Fruit fly (Drosophila melanogaster) whole organism, embryonic: Measurements from ENCODE around the gene Rassf.
A peak's percentile ranks its signal among the peaks of the same experiment; 100 is the strongest.

Experiments
- Bteb2 ChIP-seq: fragments of 200-800 bp; sonication (Bioruptor generic); optimal IDR thresholded peaks from 2 replicates; lab custom pipeline; 2016; ENCODE audit warnings: missing biosample characterization, missing genetic modification characterization
- CG10209 ChIP-seq: fragments of 200-800 bp; sonication (Bioruptor generic); optimal IDR thresholded peaks from 3 replicates; lab custom pipeline; 2017; ENCODE audit warnings: missing biosample characterization, mild to moderate bottlenecking, missing genetic modification characterization, missing genetic modification reagents
- CG10366 ChIP-seq: fragments of 200-800 bp; sonication (Bioruptor generic); IDR thresholded peaks from 2 replicates; pipeline ENCODE4 v1.3.6; 2022; ENCODE audit warnings: missing biosample characterization, missing genetic modification characterization
- CG11696 ChIP-seq: fragments of 200-800 bp; sonication (Bioruptor generic); IDR thresholded peaks from 2 replicates; pipeline ENCODE4 v1.3.6; 2022; ENCODE audit warnings: missing biosample characterization, missing genetic modification characterization
- CG12071 ChIP-seq: fragments of 200-800 bp; sonication (Bioruptor generic); optimal IDR thresholded peaks from 3 replicates; lab custom pipeline; 2018; ENCODE audit warnings: missing biosample characterization, mild to moderate bottlenecking, missing genetic modification characterization
- CG12219 ChIP-seq: fragments of 200-800 bp; sonication (Bioruptor generic); optimal IDR thresholded peaks from 3 replicates; lab custom pipeline; 2018; ENCODE audit warnings: missing biosample characterization, mild to moderate bottlenecking, missing genetic modification characterization
- CG12391 ChIP-seq: fragments of 200-800 bp; sonication (Bioruptor generic); optimal IDR thresholded peaks from 3 replicates; lab custom pipeline; 2018; ENCODE audit warnings: missing biosample characterization, mild to moderate bottlenecking, missing genetic modification characterization, moderate library complexity
- CG14965 ChIP-seq: fragments of 200-800 bp; sonication (Bioruptor generic); optimal IDR thresholded peaks from 2 replicates; lab custom pipeline; 2016; ENCODE audit warnings: missing biosample characterization, missing genetic modification characterization, borderline replicate concordance
- CG15269 ChIP-seq: fragments of 200-800 bp; sonication (Bioruptor generic); optimal IDR thresholded peaks from 2 replicates; lab custom pipeline; 2018; ENCODE audit warnings: missing biosample characterization, mild to moderate bottlenecking, missing genetic modification characterization, moderate library complexity
- CG1603 ChIP-seq: fragments of 200-800 bp; sonication (Bioruptor generic); optimal IDR thresholded peaks from 2 replicates; lab custom pipeline; 2019; ENCODE audit warnings: missing biosample characterization, mild to moderate bottlenecking, missing genetic modification characterization, moderate library complexity
- CG17829 ChIP-seq: fragments of 200-800 bp; optimal IDR thresholded peaks from 2 replicates; lab custom pipeline; 2019; ENCODE audit warnings: missing biosample characterization, mild to moderate bottlenecking, missing genetic modification characterization, moderate library complexity
- CG31441 ChIP-seq: fragments of 200-800 bp; sonication (Bioruptor generic); IDR thresholded peaks from 2 replicates; pipeline ENCODE4 v1.3.6; 2022; ENCODE audit warnings: missing biosample characterization, missing genetic modification characterization
- CG33557 ChIP-seq: fragments of 200-800 bp; sonication (Bioruptor generic); optimal IDR thresholded peaks from 2 replicates; lab custom pipeline; 2019; ENCODE audit warnings: missing biosample characterization, mild to moderate bottlenecking, missing genetic modification characterization, moderate library complexity
- CG34422 ChIP-seq: fragments of 200-800 bp; sonication (Bioruptor generic); IDR thresholded peaks from 3 replicates; pipeline ENCODE4 v1.3.6; 2022; ENCODE audit warnings: missing biosample characterization, missing genetic modification characterization
- CG43689 ChIP-seq: fragments of 200-800 bp; sonication (Bioruptor generic); IDR thresholded peaks from 2 replicates; pipeline ENCODE4 v1.3.6; 2022; ENCODE audit warnings: missing biosample characterization, missing genetic modification characterization
- CG6765 ChIP-seq: fragments of 200-800 bp; sonication (Bioruptor generic); optimal IDR thresholded peaks from 3 replicates; lab custom pipeline; 2017; ENCODE audit warnings: missing biosample characterization, mild to moderate bottlenecking, missing genetic modification characterization
- CG6813 ChIP-seq: fragments of 200-800 bp; sonication (Bioruptor generic); optimal IDR thresholded peaks from 2 replicates; lab custom pipeline; 2017; ENCODE audit warnings: missing biosample characterization, missing genetic modification characterization, mild to moderate bottlenecking, moderate library complexity, missing genetic modification reagents
- CG7357 ChIP-seq: fragments of 200-800 bp; sonication (Bioruptor generic); IDR thresholded peaks from 3 replicates; pipeline ENCODE4 v1.3.6; 2022; ENCODE audit warnings: missing biosample characterization, missing genetic modification characterization
- CG7963 ChIP-seq: fragments of 200-800 bp; sonication (Bioruptor generic); IDR thresholded peaks from 3 replicates; pipeline ENCODE4 v1.3.6; 2022; ENCODE audit warnings: missing biosample characterization, missing genetic modification characterization; ENCODE audit not compliant: partially characterized antibody
- CG8089 ChIP-seq: fragments of 200-800 bp; sonication (Bioruptor generic); optimal IDR thresholded peaks from 3 replicates; lab custom pipeline; 2016; ENCODE audit warnings: missing biosample characterization, missing genetic modification characterization
- CG8281 ChIP-seq: fragments of 200-800 bp; sonication (Bioruptor generic); optimal IDR thresholded peaks from 2 replicates; lab custom pipeline; 2018; ENCODE audit warnings: missing biosample characterization, mild to moderate bottlenecking, missing genetic modification characterization, moderate library complexity
- CG8388 ChIP-seq: fragments of 200-800 bp; sonication (Bioruptor generic); optimal IDR thresholded peaks from 2 replicates; lab custom pipeline; 2019; ENCODE audit warnings: missing biosample characterization, mild to moderate bottlenecking, missing genetic modification characterization, moderate library complexity
- CG8944 ChIP-seq: fragments of 200-800 bp; sonication (Bioruptor generic); optimal IDR thresholded peaks from 3 replicates; lab custom pipeline; 2016; ENCODE audit warnings: missing biosample characterization, missing genetic modification characterization
- CTCF ChIP-seq: fragments of 200-800 bp; sonication (Bioruptor generic); optimal IDR thresholded peaks from 2 replicates; lab custom pipeline; 2017; ENCODE audit warnings: missing biosample characterization, mild to moderate bottlenecking, missing genetic modification characterization, moderate library complexity
- Deaf1 ChIP-seq: fragments of 200-800 bp; optimal IDR thresholded peaks from 3 replicates; lab custom pipeline; 2019; ENCODE audit warnings: missing biosample characterization, mild to moderate bottlenecking, missing genetic modification characterization, moderate library complexity
- H15 ChIP-seq: fragments of 200-800 bp; sonication (Bioruptor generic); IDR thresholded peaks from 3 replicates; pipeline ENCODE4 v1.3.6; 2022; ENCODE audit warnings: missing biosample characterization, missing genetic modification characterization
- HmgD ChIP-seq: fragments of 200-800 bp; sonication (Bioruptor generic); optimal IDR thresholded peaks from 3 replicates; lab custom pipeline; 2016; ENCODE audit warnings: missing biosample characterization, missing genetic modification characterization
- NFAT ChIP-seq: fragments of 200-800 bp; sonication (Bioruptor generic); IDR thresholded peaks from 2 replicates; pipeline ENCODE4 v1.3.6; 2022; ENCODE audit warnings: missing biosample characterization, missing genetic modification characterization
- Ptx1 ChIP-seq: fragments of 200-800 bp; sonication (Bioruptor generic); IDR thresholded peaks from 2 replicates; pipeline ENCODE4 v1.3.6; 2022; ENCODE audit warnings: missing biosample characterization, missing genetic modification characterization
- Six4 ChIP-seq: fragments of 200-800 bp; sonication (Bioruptor generic); optimal IDR thresholded peaks from 2 replicates; lab custom pipeline; 2016; ENCODE audit warnings: missing biosample characterization, missing genetic modification characterization
- bcd ChIP-seq: fragments of 200-800 bp; sonication (Bioruptor generic); optimal IDR thresholded peaks from 2 replicates; lab custom pipeline; 2017; ENCODE audit warnings: missing biosample characterization, mild to moderate bottlenecking, missing genetic modification characterization
- crol ChIP-seq: fragments of 200-800 bp; sonication (Bioruptor generic); IDR thresholded peaks from 2 replicates; pipeline ENCODE4 v1.3.6; 2022; ENCODE audit warnings: missing biosample characterization, missing genetic modification characterization
- dati ChIP-seq: fragments of 200-800 bp; sonication (Bioruptor generic); IDR thresholded peaks from 2 replicates; pipeline ENCODE4 v1.3.6; 2022; ENCODE audit warnings: missing biosample characterization, missing genetic modification characterization
- esg ChIP-seq: fragments of 200-800 bp; sonication (Bioruptor generic); conservative IDR thresholded peaks from 2 replicates; pipeline ENCODE4 v1.3.6; 2022; ENCODE audit warnings: missing biosample characterization, missing genetic modification characterization
- exex ChIP-seq: fragments of 200-800 bp; sonication (Bioruptor generic); optimal IDR thresholded peaks from 4 replicates; lab custom pipeline; 2018; ENCODE audit warnings: missing biosample characterization, mild to moderate bottlenecking, missing genetic modification characterization, moderate library complexity
- fd64A ChIP-seq: fragments of 200-800 bp; sonication (Bioruptor generic); optimal IDR thresholded peaks from 3 replicates; lab custom pipeline; 2018; ENCODE audit warnings: missing biosample characterization, mild to moderate bottlenecking, missing genetic modification characterization
- gsb-n ChIP-seq: fragments of 200-800 bp; sonication (Bioruptor generic); optimal IDR thresholded peaks from 3 replicates; lab custom pipeline; 2018; ENCODE audit warnings: missing biosample characterization, mild to moderate bottlenecking, missing genetic modification characterization
- ham ChIP-seq: fragments of 200-800 bp; sonication (Bioruptor generic); IDR thresholded peaks from 2 replicates; pipeline ENCODE4 v1.3.6; 2022; ENCODE audit warnings: missing biosample characterization, missing genetic modification characterization
- ken ChIP-seq: fragments of 200-800 bp; sonication (Bioruptor generic); IDR thresholded peaks from 3 replicates; pipeline ENCODE4 v1.3.6; 2022; ENCODE audit warnings: missing biosample characterization, missing genetic modification characterization
- lab ChIP-seq: fragments of 200-800 bp; sonication (Bioruptor generic); optimal IDR thresholded peaks from 3 replicates; lab custom pipeline; 2017; ENCODE audit warnings: missing biosample characterization, missing genetic modification characterization, mild to moderate bottlenecking, moderate library complexity, missing genetic modification reagents
- maf-S ChIP-seq: fragments of 200-800 bp; sonication (Bioruptor generic); optimal IDR thresholded peaks from 2 replicates; lab custom pipeline; 2016; ENCODE audit warnings: missing biosample characterization, missing genetic modification characterization
- pb ChIP-seq: fragments of 200-800 bp; sonication (Bioruptor generic); optimal IDR thresholded peaks from 3 replicates; lab custom pipeline; 2016; ENCODE audit warnings: missing biosample characterization, missing genetic modification characterization
- pfk ChIP-seq: fragments of 200-800 bp; sonication (Bioruptor generic); optimal IDR thresholded peaks from 2 replicates; lab custom pipeline; 2018; ENCODE audit warnings: missing biosample characterization, mild to moderate bottlenecking, missing genetic modification characterization, moderate library complexity
- rib ChIP-seq: fragments of 200-800 bp; sonication (Bioruptor generic); IDR thresholded peaks from 2 replicates; pipeline ENCODE4 v1.3.6; 2022; ENCODE audit warnings: missing biosample characterization, missing genetic modification characterization
- seq ChIP-seq: fragments of 200-800 bp; sonication (Bioruptor generic); IDR thresholded peaks from 2 replicates; pipeline ENCODE4 v1.3.6; 2022; ENCODE audit warnings: missing biosample characterization, missing genetic modification characterization
- sima ChIP-seq: fragments of 200-800 bp; sonication (Bioruptor generic); optimal IDR thresholded peaks from 2 replicates; lab custom pipeline; 2016; ENCODE audit warnings: missing biosample characterization, missing genetic modification characterization
- slp2 ChIP-seq: fragments of 200-800 bp; sonication (Bioruptor generic); optimal IDR thresholded peaks from 2 replicates; lab custom pipeline; 2016; ENCODE audit warnings: missing biosample characterization, missing genetic modification characterization
- so ChIP-seq: fragments of 200-800 bp; sonication (Bioruptor generic); IDR thresholded peaks from 3 replicates; pipeline ENCODE4 v1.3.6; 2022; ENCODE audit warnings: missing biosample characterization, missing genetic modification characterization
- ssp ChIP-seq: fragments of 200-800 bp; sonication (Bioruptor generic); IDR thresholded peaks from 2 replicates; pipeline ENCODE4 v1.3.6; 2022; ENCODE audit warnings: missing biosample characterization, missing genetic modification characterization
- stc ChIP-seq: fragments of 200-800 bp; sonication (Bioruptor generic); IDR thresholded peaks from 2 replicates; pipeline ENCODE4 v1.3.6; 2022; ENCODE audit warnings: missing biosample characterization, missing genetic modification characterization
- tup ChIP-seq: fragments of 200-800 bp; sonication (Bioruptor generic); optimal IDR thresholded peaks from 2 replicates; lab custom pipeline; 2016; ENCODE audit warnings: missing biosample characterization, mild to moderate bottlenecking, missing genetic modification characterization, moderate library complexity
- tx ChIP-seq: fragments of 200-800 bp; sonication (Bioruptor generic); optimal IDR thresholded peaks from 2 replicates; lab custom pipeline; 2016; ENCODE audit warnings: missing biosample characterization, missing genetic modification characterization
- zf30C ChIP-seq: fragments of 200-800 bp; sonication (Bioruptor generic); optimal IDR thresholded peaks from 3 replicates; lab custom pipeline; 2018; ENCODE audit warnings: missing biosample characterization, mild to moderate bottlenecking, missing genetic modification characterization

The Rassf gene

DNA sequence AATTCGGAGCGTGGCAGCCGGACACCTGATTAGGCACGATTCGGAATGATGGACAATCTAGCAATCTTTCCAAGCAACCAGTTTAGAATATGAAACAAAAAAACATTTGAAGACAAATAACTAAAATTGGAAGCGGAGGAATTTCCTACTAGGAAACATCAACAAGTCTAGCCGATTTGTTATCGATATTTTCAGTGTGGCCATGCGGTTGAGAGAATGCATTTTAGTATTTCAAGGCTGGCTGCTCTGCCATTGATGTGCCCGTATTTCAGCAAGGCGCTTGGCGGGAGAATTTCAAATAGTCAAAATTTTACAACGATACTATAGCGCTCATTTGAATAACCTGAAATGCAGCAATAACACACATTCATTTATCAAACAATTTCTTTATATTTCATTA, 10.1 kb upstream of the Rassf start, which contains the start of gene CG31457 (continued):
- TF ChIP-seq Six4 (GFP tag; lab: Kevin White, UChicago): no peak
- TF ChIP-seq tup (GFP tag; lab: Kevin White, UChicago): no peak
- TF ChIP-seq tx (GFP tag; lab: Kevin White, UChicago): no peak
- TF ChIP-seq gsb-n (tag; lab: Kevin White, UChicago): no peak
- TF ChIP-seq CG15269: no peak
- no peak for TF ChIP-seq CG8944
- peak; percentile 61 for TF ChIP-seq HmgD (GFP tag; lab: Kevin White, UChicago)
- TF ChIP-seq dati (GFP tag; lab: Robert Waterston, UW): no peak
- TF ChIP-seq CG12391: peak; percentile 24
- TF ChIP-seq exex (tag; lab: Kevin White, UChicago): no peak
- no peak for TF ChIP-seq CG11696 (GFP tag; lab: Robert Waterston, UW)
- TF ChIP-seq CG6765: no peak
- TF ChIP-seq fd64A (GFP tag; lab: Kevin White, UChicago): no peak
- no peak for TF ChIP-seq ssp
- no peak for TF ChIP-seq CG8388 (GFP tag; lab: Kevin White, UChicago)
- TF ChIP-seq slp2: no peak
- no peak for TF ChIP-seq bcd (GFP tag; lab: Kevin White, UChicago)
- TF ChIP-seq CG33557 (GFP tag; lab: Kevin White, UChicago): no peak
- TF ChIP-seq H15 (GFP tag; lab: Robert Waterston, UW): no peak
- TF ChIP-seq Deaf1: no peak
- no peak for TF ChIP-seq stc
- no peak for TF ChIP-seq CG14965 (GFP tag; lab: Kevin White, UChicago)
- TF ChIP-seq esg (GFP tag; lab: Robert Waterston, UW): no peak
- peak; percentile 31 for TF ChIP-seq CG17829
- TF ChIP-seq CG10209 (GFP tag; lab: Kevin White, UChicago): no peak
- TF ChIP-seq CG8281 (tag; lab: Kevin White, UChicago): no peak
- TF ChIP-seq ham: no peak
- TF ChIP-seq Bteb2 (GFP tag; lab: Kevin White, UChicago): no peak
- TF ChIP-seq seq: no peak
- TF ChIP-seq CG1603 (tag; lab: Kevin White, UChicago): peak; percentile 82
- TF ChIP-seq CG12219 (GFP tag; lab: Kevin White, UChicago): no peak
- TF ChIP-seq CG34422 (GFP tag; lab: Robert Waterston, UW): no peak
- no peak for TF ChIP-seq CG8089 (GFP tag; lab: Kevin White, UChicago)
- TF ChIP-seq pb (GFP tag; lab: Kevin White, UChicago): no peak
- TF ChIP-seq CTCF (GFP tag; lab: Kevin White, UChicago): peak; percentile 57
- TF ChIP-seq pfk (GFP tag; lab: Kevin White, UChicago): no peak
- TF ChIP-seq CG7357: no peak
- TF ChIP-seq so (GFP tag; lab: Robert Waterston, UW): no peak
- TF ChIP-seq maf-S (GFP tag; lab: Kevin White, UChicago): no peak
- peak; percentile 56; the same call in 2 of the 3 replicates for TF ChIP-seq CG7963 (GFP tag; lab: Robert Waterston, UW)
- TF ChIP-seq CG10366 (GFP tag; lab: Robert Waterston, UW): no peak
- TF ChIP-seq NFAT (GFP tag; lab: Robert Waterston, UW): no peak
- TF ChIP-seq sima: no peak
- TF ChIP-seq CG12071 (GFP tag; lab: Kevin White, UChicago): no peak
- no peak for TF ChIP-seq CG31441 (GFP tag; lab: Robert Waterston, UW)
- no peak for TF ChIP-seq Ptx1
- TF ChIP-seq CG6813: no peak
- TF ChIP-seq CG43689: no peak
- no peak for TF ChIP-seq lab (GFP tag; lab: Kevin White, UChicago)
- TF ChIP-seq ken (GFP tag; lab: Robert Waterston, UW): no peak
- TF ChIP-seq zf30C (GFP tag; lab: Kevin White, UChicago): no peak
- no peak for TF ChIP-seq rib (GFP tag; lab: Robert Waterston, UW)
- TF ChIP-seq crol (GFP tag; lab: Robert Waterston, UW): no peak
